Fruit fly (Drosophila melanogaster): ENCODE measurements around the gene CG17721.

dm6 chr3R:11272667-11273066 lies 37.7 kb downstream of the CG17721 start:
- no peak for TF ChIP-seq CG8159 (tag; optimal IDR thresholded peaks at IDR 0.05)
- no peak for TF ChIP-seq D1 (tag; optimal IDR thresholded peaks at IDR 0.05)
- no peak for TF ChIP-seq Pif1A (GFP tag; optimal IDR thresholded peaks at IDR 0.05)
- no peak for TF ChIP-seq fd96Ca (GFP tag; IDR thresholded peaks at IDR 0.05)
- no peak for TF ChIP-seq EcR (GFP tag; optimal IDR thresholded peaks at IDR 0.05)
- no peak for TF ChIP-seq CG4496 (GFP tag; IDR thresholded peaks at IDR 0.05)
- TF ChIP-seq CG17806 (tag; optimal IDR thresholded peaks at IDR 0.05), result no peak
- no peak for TF ChIP-seq rn (GFP tag; IDR thresholded peaks at IDR 0.05)
- no peak for TF ChIP-seq gl (tag; optimal IDR thresholded peaks at IDR 0.05)
